Worm (Caenorhabditis elegans) whole organism, L4 larva: ENCODE results near the gene Y39E4A.1.

Experiments
- R02D3.7 ChIP-seq: fragments of 150-350 bp; sonication (generic microtip); optimal IDR thresholded peaks from 3 replicates; lab custom pipeline; 2014; ENCODE audit warnings: missing biosample characterization, missing genetic modification characterization
- T20F7.1 ChIP-seq: fragments of 200-800 bp; sonication (Bioruptor generic); optimal IDR thresholded peaks from 2 replicates; lab custom pipeline; 2018; ENCODE audit warnings: mild to moderate bottlenecking, missing genetic modification characterization, missing compliant biosample characterization
- Y105C5A.15 ChIP-seq: fragments of 200-800 bp; sonication (Bioruptor generic); IDR thresholded peaks from 2 replicates; pipeline ENCODE4 v1.3.6; 2022; ENCODE audit warnings: missing genetic modification characterization, missing compliant biosample characterization
- Y48G9A.11 ChIP-seq: fragments of 200-800 bp; sonication (Bioruptor generic); IDR thresholded peaks from 2 replicates; pipeline ENCODE4 v1.3.6; 2022; ENCODE audit warnings: missing genetic modification reagents, missing genetic modification characterization, missing compliant biosample characterization
- aha-1 ChIP-seq: fragments of 150-350 bp; peaks from one replicate; lab custom pipeline; 2014; ENCODE audit warnings: missing biosample characterization, missing genetic modification characterization
- aly-2 ChIP-seq: sonication (generic microtip); optimal IDR thresholded peaks from 2 replicates; lab custom pipeline; 2018; ENCODE audit warnings: missing biosample characterization, missing genetic modification characterization
- attf-4 ChIP-seq: sonication (generic microtip); optimal IDR thresholded peaks from 3 replicates; lab custom pipeline; 2017; ENCODE audit warnings: missing biosample characterization, missing genetic modification characterization
- ceh-20 ChIP-seq: fragments of 200-800 bp; sonication (Bioruptor generic); IDR thresholded peaks from 2 replicates; pipeline ENCODE4 v1.3.6; 2022; ENCODE audit warnings: missing genetic modification reagents, missing genetic modification characterization, missing compliant biosample characterization
- ceh-28 ChIP-seq: fragments of 150-350 bp; optimal IDR thresholded peaks from 2 replicates; lab custom pipeline; 2014; ENCODE audit warnings: missing biosample characterization, missing genetic modification reagents, missing genetic modification characterization
- ceh-44 ChIP-seq: fragments of 200-800 bp; sonication (Bioruptor generic); IDR thresholded peaks from 2 replicates; pipeline ENCODE4 v1.3.6; 2022; ENCODE audit warnings: missing genetic modification reagents, missing genetic modification characterization, missing compliant biosample characterization
- ces-1 ChIP-seq: fragments of 150-350 bp; sonication (generic microtip); optimal IDR thresholded peaks from 4 replicates; lab custom pipeline; 2014; ENCODE audit warnings: missing biosample characterization, missing genetic modification reagents, missing genetic modification characterization
- daf-16 ChIP-seq, 3 experiments: sonication (generic microtip); optimal IDR thresholded peaks; 2 replicates each; lab custom pipeline; 2016 to 2017; ENCODE audit warnings: missing genetic modification characterization in 3 of 3, missing genetic modification reagents in 3 of 3, mild to moderate bottlenecking in 2 of 3, missing compliant biosample characterization in 2 of 3, missing biosample characterization in 1 of 3, moderate library complexity in 1 of 3
- dmd-6 ChIP-seq: fragments of 200-800 bp; sonication (Bioruptor generic); IDR thresholded peaks from 2 replicates; pipeline ENCODE4 v1.3.6; 2022; ENCODE audit warnings: missing genetic modification reagents, missing genetic modification characterization, missing compliant biosample characterization
- dmd-8 ChIP-seq: fragments of 200-800 bp; sonication (Bioruptor generic); IDR thresholded peaks from 2 replicates; pipeline ENCODE4 v1.3.6; 2022; ENCODE audit warnings: missing genetic modification characterization, missing compliant biosample characterization
- dmd-9 ChIP-seq: fragments of 200-800 bp; sonication (Bioruptor generic); IDR thresholded peaks from 2 replicates; pipeline ENCODE4 v1.3.6; 2022; ENCODE audit warnings: missing genetic modification reagents, missing genetic modification characterization, missing compliant biosample characterization
- dpl-1 ChIP-seq: fragments of 150-350 bp; optimal IDR thresholded peaks from 2 replicates; lab custom pipeline; 2014; ENCODE audit warnings: missing biosample characterization, missing genetic modification reagents, missing genetic modification characterization
- dve-1 ChIP-seq: sonication (generic microtip); optimal IDR thresholded peaks from 2 replicates; lab custom pipeline; 2017; ENCODE audit warnings: antibody characterized with exemption, mild to moderate bottlenecking, missing genetic modification characterization, missing compliant biosample characterization; ENCODE audit not compliant: insufficient read depth
- egl-27 ChIP-seq: sonication (generic microtip); optimal IDR thresholded peaks from 3 replicates; lab custom pipeline; 2017; ENCODE audit warnings: missing biosample characterization, missing genetic modification reagents, missing genetic modification characterization
- gei-8 ChIP-seq: fragments of 200-800 bp; sonication (Bioruptor generic); optimal IDR thresholded peaks from 2 replicates; lab custom pipeline; 2018; ENCODE audit warnings: mild to moderate bottlenecking, missing genetic modification characterization, missing compliant biosample characterization
- hlh-11 ChIP-seq: fragments of 200-800 bp; sonication (Bioruptor generic); optimal IDR thresholded peaks from 2 replicates; lab custom pipeline; 2018; ENCODE audit warnings: mild to moderate bottlenecking, missing genetic modification characterization, missing compliant biosample characterization
- hlh-30 ChIP-seq: sonication (generic microtip); optimal IDR thresholded peaks from 2 replicates; lab custom pipeline; 2017; ENCODE audit warnings: antibody characterized with exemption, mild to moderate bottlenecking, missing genetic modification characterization, missing compliant biosample characterization; ENCODE audit not compliant: insufficient read depth
- lin-1 ChIP-seq: fragments of 200-800 bp; sonication (Bioruptor generic); IDR thresholded peaks from 2 replicates; pipeline ENCODE4 v1.3.6; 2022; ENCODE audit warnings: missing genetic modification reagents, missing genetic modification characterization, missing compliant biosample characterization
- lin-13 ChIP-seq: fragments of 150-350 bp; optimal IDR thresholded peaks from 2 replicates; lab custom pipeline; 2014; ENCODE audit warnings: missing biosample characterization, missing genetic modification reagents, missing genetic modification characterization
- lin-29 ChIP-seq: fragments of 200-800 bp; sonication (Bioruptor generic); IDR thresholded peaks from 2 replicates; pipeline ENCODE4 v1.3.6; 2022; ENCODE audit warnings: missing genetic modification reagents, missing genetic modification characterization, missing compliant biosample characterization
- lin-39 ChIP-seq: fragments of 150-350 bp; optimal IDR thresholded peaks from 2 replicates; lab custom pipeline; 2014; ENCODE audit warnings: missing biosample characterization, missing genetic modification reagents, missing genetic modification characterization
- lir-3 ChIP-seq: sonication (generic microtip); optimal IDR thresholded peaks from 2 replicates; lab custom pipeline; 2016; ENCODE audit warnings: mild to moderate bottlenecking, missing genetic modification characterization, missing compliant biosample characterization
- mes-2 ChIP-seq: sonication (generic microtip); optimal IDR thresholded peaks from 2 replicates; lab custom pipeline; 2016; ENCODE audit warnings: missing genotype, mild to moderate bottlenecking, missing genetic modification characterization, missing compliant biosample characterization; ENCODE audit not compliant: poor library complexity, severe bottlenecking
- mxl-3 ChIP-seq: fragments of 200-800 bp; sonication (Bioruptor generic); optimal IDR thresholded peaks from 2 replicates; lab custom pipeline; 2018; ENCODE audit warnings: mild to moderate bottlenecking, missing genetic modification characterization, missing compliant biosample characterization
- nhr-111 ChIP-seq: fragments of 200-800 bp; sonication (Bioruptor generic); optimal IDR thresholded peaks from 2 replicates; lab custom pipeline; 2018; ENCODE audit warnings: mild to moderate bottlenecking, missing genetic modification characterization, missing compliant biosample characterization
- nhr-25 ChIP-seq: sonication (generic microtip); optimal IDR thresholded peaks from 2 replicates; lab custom pipeline; 2017; ENCODE audit warnings: missing genetic modification characterization, mild to moderate bottlenecking, missing compliant biosample characterization, antibody characterized with exemption, moderate library complexity, borderline replicate concordance; ENCODE audit not compliant: insufficient read depth
- nhr-28 ChIP-seq: fragments of 150-350 bp; optimal IDR thresholded peaks from 2 replicates; lab custom pipeline; 2014; ENCODE audit warnings: missing biosample characterization, missing genetic modification characterization
- nhr-41 ChIP-seq: fragments of 200-800 bp; sonication (Bioruptor generic); IDR thresholded peaks from 2 replicates; pipeline ENCODE4 v1.3.6; 2022; ENCODE audit warnings: missing genetic modification reagents, missing genetic modification characterization, missing compliant biosample characterization
- nhr-76 ChIP-seq: fragments of 150-350 bp; optimal IDR thresholded peaks from 2 replicates; lab custom pipeline; 2014; ENCODE audit warnings: missing biosample characterization, missing genetic modification characterization
- nhr-77 ChIP-seq: fragments of 150-350 bp; optimal IDR thresholded peaks from 2 replicates; lab custom pipeline; 2014; ENCODE audit warnings: missing biosample characterization, missing genetic modification characterization
- php-3 ChIP-seq: fragments of 200-800 bp; sonication (Bioruptor generic); IDR thresholded peaks from 2 replicates; pipeline ENCODE4 v1.3.6; 2022; ENCODE audit warnings: missing genetic modification reagents, missing genetic modification characterization, missing compliant biosample characterization
- pqm-1 ChIP-seq: sonication (generic microtip); optimal IDR thresholded peaks from 2 replicates; lab custom pipeline; 2017; ENCODE audit warnings: missing biosample characterization, missing genetic modification characterization
- sdz-12 ChIP-seq: fragments of 200-800 bp; sonication (Bioruptor generic); optimal IDR thresholded peaks from 2 replicates; lab custom pipeline; 2018; ENCODE audit warnings: mild to moderate bottlenecking, missing genetic modification characterization, missing compliant biosample characterization
- spr-1 ChIP-seq: sonication (generic microtip); optimal IDR thresholded peaks from 2 replicates; lab custom pipeline; 2016; ENCODE audit warnings: mild to moderate bottlenecking, missing genetic modification characterization, missing compliant biosample characterization
- tra-1 ChIP-seq: fragments of 200-800 bp; sonication (Bioruptor generic); IDR thresholded peaks from 2 replicates; pipeline ENCODE4 v1.3.6; 2022; ENCODE audit warnings: missing genetic modification reagents, missing genetic modification characterization, missing compliant biosample characterization
- unc-62 ChIP-seq, 3 experiments: fragments of 150-350 bp in 1 of 3; sonication (generic microtip); optimal IDR thresholded peaks in 2 of 3; peaks in 1 of 3; 1 replicate in 1 of 3; 2 replicates in 2 of 3; lab custom pipeline; 2014 to 2017; ENCODE audit warnings: missing biosample characterization in 3 of 3, missing genetic modification characterization in 3 of 3, missing genetic modification reagents in 3 of 3, missing genotype in 1 of 3
- vab-7 ChIP-seq: fragments of 200-800 bp; sonication (Bioruptor generic); IDR thresholded peaks from 2 replicates; pipeline ENCODE4 v1.3.6; 2022; ENCODE audit warnings: missing genetic modification reagents, missing genetic modification characterization, missing compliant biosample characterization
- zag-1 ChIP-seq: fragments of 150-350 bp; optimal IDR thresholded peaks from 2 replicates; lab custom pipeline; 2014; ENCODE audit warnings: missing biosample characterization, missing genetic modification characterization
- zfp-2 ChIP-seq: sonication (generic microtip); optimal IDR thresholded peaks from 2 replicates; lab custom pipeline; 2016; ENCODE audit warnings: mild to moderate bottlenecking, missing genetic modification characterization, missing compliant biosample characterization
- zfp-3 ChIP-seq: fragments of 200-800 bp; sonication (Bioruptor generic); conservative IDR thresholded peaks from 2 replicates; pipeline ENCODE4 v1.3.6; 2022; ENCODE audit warnings: missing genetic modification reagents, missing genetic modification characterization, missing compliant biosample characterization
- zip-2 ChIP-seq: fragments of 150-350 bp; optimal IDR thresholded peaks from 2 replicates; lab custom pipeline; 2014; ENCODE audit warnings: missing biosample characterization, missing genetic modification characterization

Y39E4A.1 gene

ce11 chrIII:12959286-12959685, 8.1 kb downstream of the Y39E4A.1 start (continued):
- no peak for TF ChIP-seq egl-27 (tag; lab: Kevin White, UChicago)
- no peak for TF ChIP-seq ceh-44
- TF ChIP-seq pqm-1 (tag; lab: Kevin White, UChicago) = peak; percentile 86
- TF ChIP-seq spr-1 (tag; lab: Kevin White, UChicago) = no peak
- TF ChIP-seq unc-62 (GFP tag; optimal IDR thresholded peaks at IDR 0.05 in 1 of 2; lab: Kevin White, UChicago) = peak in 1 of 2 experiments; percentile 92
- no peak for TF ChIP-seq unc-62 (tag; optimal IDR thresholded peaks at IDR 0.05; lab: Kevin White, UChicago)
- no peak for TF ChIP-seq gei-8 (GFP tag; lab: Kevin White, UChicago)
- no peak for TF ChIP-seq lir-3 (tag; lab: Kevin White, UChicago)
- TF ChIP-seq mxl-3 (GFP tag; lab: Kevin White, UChicago) = no peak
- 0 out of 2 replicates have a peak, but pooled peaks have one; percentile 51 for TF ChIP-seq tra-1 (GFP tag; lab: Robert Waterston, UW)
- TF ChIP-seq R02D3.7 (tag; lab: Kevin White, UChicago) = no peak
- TF ChIP-seq dve-1 (tag; lab: Kevin White, UChicago) = peak; percentile 69
- TF ChIP-seq ceh-28 (tag; lab: Kevin White, UChicago) = no peak
- TF ChIP-seq lin-39 (tag; lab: Kevin White, UChicago) = no peak
- no peak for TF ChIP-seq ces-1 (GFP tag; lab: Kevin White, UChicago)
- 0 out of 2 replicates have a peak, but pooled peaks have one; percentile 46 for TF ChIP-seq php-3

- TF ChIP-seq nhr-76 (tag; lab: Kevin White, UChicago) (no peak), T20F7.1 (GFP tag; lab: Kevin White, UChicago) (no peak), R02D3.7 (tag; lab: Kevin White, UChicago) (no peak), hlh-30 (tag; lab: Kevin White, UChicago) (peak; percentile 49), ces-1 (GFP tag; lab: Kevin White, UChicago) (no peak), dve-1 (tag; lab: Kevin White, UChicago) (peak; percentile 61), ceh-20 (GFP tag; lab: Robert Waterston, UW) (no peak), sdz-12 (no peak), nhr-111 (no peak), lin-1 (GFP tag; lab: Robert Waterston, UW) (peak; percentile 42; the same call in 1 of the 2 replicates), daf-16 (GFP tag; optimal IDR thresholded peaks at IDR 0.05; lab: Kevin White, UChicago) (no peak), daf-16 (tag; optimal IDR thresholded peaks at IDR 0.05; lab: Kevin White, UChicago) (peak; percentile 54), vab-7 (GFP tag; lab: Robert Waterston, UW) (no peak), dpl-1 (no peak), Y48G9A.11 (GFP tag; lab: Robert Waterston, UW) (no peak), aha-1 (no peak), nhr-28 (peak; percentile 43), dmd-8 (no peak), zfp-2 (tag; lab: Kevin White, UChicago) (no peak), lin-29 (GFP tag; lab: Robert Waterston, UW) (no peak), attf-4 (no peak), aly-2 (tag; lab: Kevin White, UChicago) (no peak), dmd-9 (GFP tag; lab: Robert Waterston, UW) (no peak), mes-2 (no peak), pqm-1 (tag; lab: Kevin White, UChicago) (peak; percentile 59), zfp-3 (GFP tag; lab: Robert Waterston, UW) (no peak), Y105C5A.15 (GFP tag; lab: Robert Waterston, UW) (no peak), nhr-77 (tag; lab: Kevin White, UChicago) (no peak), lin-13 (GFP tag; lab: Kevin White, UChicago) (no peak), nhr-41 (GFP tag; lab: Robert Waterston, UW) (0 out of 2 replicates have a peak, but pooled peaks have one; percentile 18), nhr-25 (no peak), hlh-11 (tag; lab: Kevin White, UChicago) (peak; percentile 46), zip-2 (tag; lab: Kevin White, UChicago) (no peak), zag-1 (no peak), dmd-6 (GFP tag; lab: Robert Waterston, UW) (peak; percentile 68)
- TF ChIP-seq, all 104 proteins: peak for 9
Observed at ce11 chrIII:12960705-12961104, 9.5 kb downstream of the Y39E4A.1 start.
